Worm (Caenorhabditis elegans) whole organism, L4/young adult: ENCODE data around the gene pes-8.

Experiments
- W03F9.2 ChIP-seq: fragments of 150-350 bp; optimal IDR thresholded peaks from 2 replicates; lab custom pipeline; 2014; ENCODE audit warnings: missing biosample characterization, missing genetic modification characterization
- him-1 ChIP-seq: sonication (generic microtip); optimal IDR thresholded peaks from 2 replicates; lab custom pipeline; 2016; ENCODE audit warnings: missing genotype, missing genetic modification reagents, missing genetic modification characterization, missing compliant biosample characterization

DNA sequence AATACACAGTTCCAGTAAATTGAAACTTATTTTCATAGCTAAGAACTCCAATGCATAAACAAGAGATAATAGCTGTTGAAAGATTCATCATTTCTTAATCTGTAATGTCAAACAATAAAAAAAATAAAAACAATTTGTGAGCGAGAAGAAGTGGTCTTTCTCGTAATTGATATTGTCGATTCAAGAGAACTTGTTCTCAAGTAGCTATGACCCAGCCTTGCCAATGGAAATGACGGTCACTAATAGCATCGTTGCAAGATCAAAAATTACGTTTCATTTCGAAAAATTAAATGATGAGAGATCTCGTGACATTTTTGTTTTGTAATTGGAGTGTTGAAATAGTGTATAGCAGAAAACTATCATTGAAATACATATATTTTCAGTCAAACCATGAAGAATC lies 46.2 kb downstream of the pes-8 start, which contains the start of gene B0416.7:
- TF ChIP-seq W03F9.2 (tag; lab: Kevin White, UChicago) (no peak), him-1 (tag; lab: Kevin White, UChicago) (no peak)
